Worm (Caenorhabditis elegans) whole organism, L1 larva: ENCODE measurements around the gene fkh-3.

Source experiments
- C04F5.9 ChIP-seq: sonication (generic microtip); optimal IDR thresholded peaks from 2 replicates; lab custom pipeline; 2016; ENCODE audit warnings: missing genetic modification characterization, missing compliant biosample characterization
- C16A3.4 ChIP-seq: fragments of 150-350 bp; optimal IDR thresholded peaks from 2 replicates; lab custom pipeline; 2014; ENCODE audit warnings: missing biosample characterization, missing genetic modification characterization
- F16B12.6 ChIP-seq: fragments of 150-350 bp; optimal IDR thresholded peaks from 2 replicates; lab custom pipeline; 2014; ENCODE audit warnings: missing biosample characterization, missing genetic modification characterization
- aha-1 ChIP-seq: fragments of 150-350 bp; optimal IDR thresholded peaks from 2 replicates; lab custom pipeline; 2014; ENCODE audit warnings: missing biosample characterization, missing genetic modification characterization
- ama-1 ChIP-seq: fragments of 150-350 bp; optimal IDR thresholded peaks from 2 replicates; lab custom pipeline; 2014
- ceh-63 ChIP-seq: fragments of 200-800 bp; sonication (Bioruptor generic); optimal IDR thresholded peaks from 2 replicates; lab custom pipeline; 2018; ENCODE audit warnings: mild to moderate bottlenecking, missing genetic modification characterization, missing compliant biosample characterization
- ceh-82 ChIP-seq, 3 experiments: fragments of 150-350 bp in 1 of 3; sonication (generic microtip) in 2 of 3; optimal IDR thresholded peaks; 2 replicates each; lab custom pipeline; 2014 to 2017; ENCODE audit warnings: missing biosample characterization in 3 of 3, missing genetic modification characterization in 3 of 3
- ceh-88 ChIP-seq: fragments of 200-800 bp; sonication (Bioruptor generic); IDR thresholded peaks from 2 replicates; pipeline ENCODE4 v1.3.6; 2022; ENCODE audit warnings: missing genetic modification characterization, missing compliant biosample characterization
- dsc-1 ChIP-seq: sonication (generic microtip); optimal IDR thresholded peaks from 2 replicates; lab custom pipeline; 2016; ENCODE audit warnings: mild to moderate bottlenecking, missing genetic modification characterization, missing compliant biosample characterization
- efl-1 ChIP-seq, 4 experiments: fragments of 150-350 bp; optimal IDR thresholded peaks in 3 of 4; peaks in 1 of 4; 1 replicate in 1 of 4; 2 replicates in 3 of 4; lab custom pipeline; 2014; ENCODE audit warnings: missing biosample characterization in 2 of 4, missing genetic modification characterization in 2 of 4, missing genetic modification reagents in 2 of 4
- egl-13 ChIP-seq: sonication (generic microtip); optimal IDR thresholded peaks from 2 replicates; lab custom pipeline; 2016; ENCODE audit warnings: missing genotype, missing genetic modification reagents, missing genetic modification characterization, missing compliant biosample characterization
- elt-2 ChIP-seq: sonication (generic microtip); optimal IDR thresholded peaks from 2 replicates; lab custom pipeline; 2016; ENCODE audit warnings: missing genetic modification characterization, mild to moderate bottlenecking, inconsistent platforms, missing compliant biosample characterization, missing genetic modification reagents
- elt-3 ChIP-seq, 6 experiments: fragments of 150-350 bp in 1 of 6; sonication (generic microtip); optimal IDR thresholded peaks; 2 replicates each; lab custom pipeline; 2017 to 2018; ENCODE audit warnings: missing biosample characterization in 6 of 6, missing genetic modification characterization in 6 of 6, inconsistent platforms in 1 of 6
- fkh-10 ChIP-seq: sonication (generic microtip); optimal IDR thresholded peaks from 2 replicates; lab custom pipeline; 2017; ENCODE audit warnings: missing biosample characterization, missing genetic modification reagents, missing genetic modification characterization
- fos-1 ChIP-seq: fragments of 150-350 bp; optimal IDR thresholded peaks from 2 replicates; lab custom pipeline; 2014; ENCODE audit warnings: missing biosample characterization, missing genetic modification characterization
- hlh-4 ChIP-seq: sonication (generic microtip); optimal IDR thresholded peaks from 2 replicates; lab custom pipeline; 2016; ENCODE audit warnings: mild to moderate bottlenecking, missing genetic modification characterization, missing compliant biosample characterization
- irx-1 ChIP-seq: sonication (generic microtip); optimal IDR thresholded peaks from 2 replicates; lab custom pipeline; 2016; ENCODE audit warnings: missing genetic modification characterization, missing compliant biosample characterization
- jun-1 ChIP-seq: fragments of 150-350 bp; optimal IDR thresholded peaks from 2 replicates; lab custom pipeline; 2014; ENCODE audit warnings: missing biosample characterization, missing genetic modification reagents, missing genetic modification characterization
- lin-13 ChIP-seq: fragments of 150-350 bp; optimal IDR thresholded peaks from 2 replicates; lab custom pipeline; 2014; ENCODE audit warnings: missing biosample characterization, missing genetic modification reagents, missing genetic modification characterization
- lin-35 ChIP-seq, 2 experiments: fragments of 150-350 bp; optimal IDR thresholded peaks; 2 replicates each; lab custom pipeline; 2014; ENCODE audit warnings: missing biosample characterization in 2 of 2, missing genetic modification characterization in 2 of 2, missing genetic modification reagents in 2 of 2
- lin-39 ChIP-seq: fragments of 150-350 bp; optimal IDR thresholded peaks from 2 replicates; lab custom pipeline; 2014; ENCODE audit warnings: missing biosample characterization, missing genetic modification reagents, missing genetic modification characterization
- lir-3 ChIP-seq: sonication (generic microtip); optimal IDR thresholded peaks from 2 replicates; lab custom pipeline; 2016; ENCODE audit warnings: mild to moderate bottlenecking, missing genetic modification characterization, moderate library complexity, missing compliant biosample characterization; ENCODE audit not compliant: poor library complexity
- mep-1 ChIP-seq: fragments of 150-350 bp; optimal IDR thresholded peaks from 2 replicates; lab custom pipeline; 2014; ENCODE audit warnings: missing biosample characterization, missing genetic modification characterization
- nhr-12 ChIP-seq: sonication (generic microtip); optimal IDR thresholded peaks from 2 replicates; lab custom pipeline; 2017; ENCODE audit warnings: missing biosample characterization, missing genetic modification characterization
- nhr-19 ChIP-seq: fragments of 200-800 bp; sonication (Bioruptor generic); conservative IDR thresholded peaks from 2 replicates; pipeline ENCODE4 v1.3.6; 2022; ENCODE audit warnings: missing genetic modification characterization, missing compliant biosample characterization
- nhr-20 ChIP-seq: sonication (generic microtip); optimal IDR thresholded peaks from 2 replicates; lab custom pipeline; 2016; ENCODE audit warnings: mild to moderate bottlenecking, missing genetic modification characterization, missing compliant biosample characterization
- nhr-28 ChIP-seq: fragments of 150-350 bp; optimal IDR thresholded peaks from 2 replicates; lab custom pipeline; 2014; ENCODE audit warnings: missing biosample characterization, missing genetic modification characterization
- nhr-47 ChIP-seq: sonication (generic microtip); optimal IDR thresholded peaks from 2 replicates; lab custom pipeline; 2016; ENCODE audit warnings: mild to moderate bottlenecking, missing genetic modification characterization, moderate library complexity, missing compliant biosample characterization
- nhr-71 ChIP-seq: sonication (generic microtip); optimal IDR thresholded peaks from 2 replicates; lab custom pipeline; 2016; ENCODE audit warnings: mild to moderate bottlenecking, missing genetic modification characterization, moderate library complexity, missing compliant biosample characterization
- nhr-76 ChIP-seq: sonication (generic microtip); optimal IDR thresholded peaks from 2 replicates; lab custom pipeline; 2017; ENCODE audit warnings: missing biosample characterization, missing genetic modification characterization
- nhr-77 ChIP-seq: fragments of 150-350 bp; optimal IDR thresholded peaks from 2 replicates; lab custom pipeline; 2014; ENCODE audit warnings: missing biosample characterization, missing genetic modification characterization
- pax-3 ChIP-seq: fragments of 200-800 bp; sonication (Bioruptor generic); optimal IDR thresholded peaks from 2 replicates; lab custom pipeline; 2018; ENCODE audit warnings: mild to moderate bottlenecking, missing genetic modification characterization, moderate library complexity, missing compliant biosample characterization
- rnt-1 ChIP-seq: sonication (generic microtip); optimal IDR thresholded peaks from 2 replicates; lab custom pipeline; 2016; ENCODE audit warnings: mild to moderate bottlenecking, missing genetic modification characterization, moderate library complexity, missing compliant biosample characterization
- skn-1 ChIP-seq: fragments of 150-350 bp; optimal IDR thresholded peaks from 2 replicates; lab custom pipeline; 2014; ENCODE audit warnings: missing biosample characterization, missing genetic modification characterization
- snpc-4 ChIP-seq: fragments of 150-350 bp; optimal IDR thresholded peaks from 2 replicates; lab custom pipeline; 2014; ENCODE audit warnings: missing biosample characterization, missing genetic modification characterization
- snu-23 ChIP-seq: sonication (generic microtip); optimal IDR thresholded peaks from 2 replicates; lab custom pipeline; 2016; ENCODE audit warnings: missing genetic modification characterization, missing compliant biosample characterization
- sox-4 ChIP-seq: sonication (generic microtip); optimal IDR thresholded peaks from 2 replicates; lab custom pipeline; 2016; ENCODE audit warnings: missing genetic modification characterization, missing compliant biosample characterization
- sup-37 ChIP-seq: fragments of 200-800 bp; sonication (Bioruptor generic); optimal IDR thresholded peaks from 2 replicates; lab custom pipeline; 2018; ENCODE audit warnings: mild to moderate bottlenecking, missing genetic modification characterization, missing compliant biosample characterization
- tbx-2 ChIP-seq: sonication (generic microtip); optimal IDR thresholded peaks from 2 replicates; lab custom pipeline; 2016; ENCODE audit warnings: missing genetic modification characterization, missing compliant biosample characterization
- xbp-1 ChIP-seq: sonication (generic microtip); optimal IDR thresholded peaks from 2 replicates; lab custom pipeline; 2016; ENCODE audit warnings: missing genetic modification characterization, missing compliant biosample characterization

Gene fkh-3

DNA sequence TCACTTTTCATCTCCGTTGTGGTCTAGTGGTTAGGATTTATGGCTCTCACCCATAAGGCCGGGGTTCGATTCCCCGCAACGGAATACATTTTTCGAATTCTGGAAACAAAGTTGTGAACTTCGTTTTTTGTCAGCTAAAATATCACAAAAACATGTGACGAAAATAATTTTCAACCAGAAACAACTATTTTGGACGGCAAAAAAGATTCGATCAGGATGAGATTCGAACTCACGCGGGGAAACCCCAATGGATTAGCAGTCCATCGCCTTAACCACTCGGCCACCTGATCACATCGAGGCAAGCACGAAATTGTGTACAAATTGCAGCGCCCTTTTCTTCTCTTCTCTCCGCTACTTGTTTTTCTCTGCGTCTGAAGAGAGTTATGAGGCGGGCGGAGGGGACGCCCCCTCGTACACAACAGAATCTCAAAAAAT, 25.4 kb upstream of the fkh-3 start (continued):
- TF ChIP-seq lin-13 (GFP tag; lab: Kevin White, UChicago) (peak; percentile 38), sup-37 (peak; percentile 23), xbp-1 (peak; percentile 47), nhr-20 (tag; lab: Kevin White, UChicago) (peak; percentile 60), sox-4 (tag; lab: Kevin White, UChicago) (peak; percentile 69), lir-3 (tag; lab: Kevin White, UChicago) (peak; percentile 39), fkh-10 (GFP tag; lab: Kevin White, UChicago) (peak; percentile 11), nhr-77 (tag; lab: Kevin White, UChicago) (peak; percentile 34), irx-1 (tag; lab: Kevin White, UChicago) (peak; percentile 46), nhr-71 (tag; lab: Kevin White, UChicago) (peak; percentile 75), lin-35 (GFP tag; optimal IDR thresholded peaks at IDR 0.05; lab: Kevin White, UChicago) (peak; percentile 28 to 67), mep-1 (tag; lab: Kevin White, UChicago) (peak; percentile 57), rnt-1 (tag; lab: Kevin White, UChicago) (peak; percentile 68), nhr-47 (peak; percentile 80), nhr-19 (GFP tag; lab: Robert Waterston, UW) (peak; percentile 70)

DNA sequence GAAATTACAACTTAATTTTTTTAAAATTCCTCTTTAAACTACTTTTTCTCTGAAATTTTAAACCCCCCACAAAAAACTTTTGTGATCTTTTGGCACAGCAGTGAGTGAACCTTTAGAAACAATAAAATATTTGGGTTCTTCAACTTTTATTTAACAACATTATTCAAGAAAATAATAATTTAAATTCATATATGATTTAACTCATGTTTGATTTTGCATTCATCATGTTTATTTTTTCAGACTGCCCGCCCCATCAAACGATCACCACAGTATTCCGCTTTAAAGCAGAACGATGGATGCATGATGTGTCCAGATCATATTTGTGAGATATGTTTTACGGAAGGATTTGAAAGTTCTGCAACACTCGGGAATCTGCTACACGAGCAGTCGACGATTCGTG, 23.2 kb upstream of the fkh-3 start, which contains the start of gene set-8:
Gene set-8, plus strand, starts transcription at position 301 of the 400 bp plus-strand sequence.
- no peak for TF ChIP-seq hlh-4
- TF ChIP-seq elt-2 = no peak
- no peak for TF ChIP-seq efl-1 (optimal IDR thresholded peaks at IDR 0.05; lab: Kevin White, UChicago)
- TF ChIP-seq efl-1 (GFP tag; optimal IDR thresholded peaks at IDR 0.05 in 1 of 2; lab: Kevin White, UChicago) = no peak
- TF ChIP-seq snpc-4 = no peak
- no peak for TF ChIP-seq lir-3 (tag; lab: Kevin White, UChicago)
- TF ChIP-seq jun-1 (tag; lab: Kevin White, UChicago) = no peak
- TF ChIP-seq egl-13 = no peak
- TF ChIP-seq, all 84 proteins: peak for 0

DNA sequence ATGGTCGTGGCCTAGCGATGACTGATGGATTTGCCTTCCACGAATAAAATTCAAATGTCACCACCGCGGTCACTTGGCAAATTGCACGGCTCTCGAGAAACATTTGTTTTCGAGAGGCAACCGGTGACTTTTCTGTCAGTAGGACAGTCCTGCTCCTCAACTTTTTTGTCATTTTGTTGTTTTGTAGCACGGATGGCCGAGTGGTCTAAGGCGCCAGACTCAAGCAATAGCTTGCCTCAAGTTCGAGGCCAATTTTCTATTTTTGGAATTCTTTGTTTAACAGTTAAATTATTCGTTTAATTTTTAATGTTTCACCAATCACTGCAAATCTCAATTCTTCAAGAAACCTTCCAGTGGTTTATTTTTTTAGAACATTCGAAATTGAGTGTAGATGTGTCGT, 21.0 kb upstream of the fkh-3 start:
- TF ChIP-seq aha-1 (no peak), C04F5.9 (tag; lab: Kevin White, UChicago) (no peak), nhr-12 (tag; lab: Kevin White, UChicago) (no peak), ceh-63 (GFP tag; lab: Kevin White, UChicago) (no peak), pax-3 (no peak), skn-1 (tag; lab: Kevin White, UChicago) (no peak), egl-13 (no peak), sup-37 (no peak), elt-3 (tag; optimal IDR thresholded peaks at IDR 0.05; lab: Kevin White, UChicago) (no peak), C16A3.4 (tag; lab: Kevin White, UChicago) (no peak), ceh-88 (no peak), irx-1 (tag; lab: Kevin White, UChicago) (no peak), nhr-28 (tag; lab: Kevin White, UChicago) (no peak), nhr-76 (tag; lab: Kevin White, UChicago) (no peak), snu-23 (no peak), F16B12.6 (tag; lab: Kevin White, UChicago) (no peak), hlh-4 (no peak)
- TF ChIP-seq, all 84 proteins: peak for 0

DNA sequence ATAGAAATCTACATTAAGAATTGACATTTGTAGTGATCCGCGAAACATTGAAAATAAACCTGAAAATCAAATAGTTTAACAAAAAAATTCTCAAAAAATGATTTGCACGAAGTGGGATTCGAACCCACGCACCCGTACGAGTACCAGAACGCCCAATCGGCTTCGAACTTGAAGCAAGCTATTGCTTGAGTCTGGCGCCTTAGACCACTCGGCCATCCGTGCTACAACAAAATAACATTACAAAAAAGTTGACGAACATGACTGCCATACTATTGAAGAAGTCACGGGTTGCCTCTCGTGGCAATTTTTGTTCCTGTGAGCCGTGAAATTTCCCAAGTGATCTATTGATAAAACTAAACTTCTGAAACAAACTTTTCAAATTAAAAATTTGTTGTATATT, 20.0 kb upstream of the fkh-3 start:
- TF ChIP-seq hlh-4 (no peak), tbx-2 (no peak), nhr-19 (GFP tag; lab: Robert Waterston, UW) (no peak), lin-39 (tag; lab: Kevin White, UChicago) (no peak), skn-1 (tag; lab: Kevin White, UChicago) (no peak), fos-1 (tag; lab: Kevin White, UChicago) (no peak), xbp-1 (no peak), ceh-63 (GFP tag; lab: Kevin White, UChicago) (no peak), ceh-82 (tag; optimal IDR thresholded peaks at IDR 0.05; lab: Kevin White, UChicago) (no peak), dsc-1 (no peak), ama-1 (lab: Kevin White, UChicago) (no peak)
